Worm (Caenorhabditis elegans) whole organism, midembryonic: Measurements from ENCODE around the gene ddr-2.

Experiments
- flt-1 ChIP-seq: fragments of 200-800 bp; sonication (Bioruptor generic); IDR thresholded peaks from 2 replicates; pipeline ENCODE4 v1.3.6; 2022; ENCODE audit warnings: missing genetic modification characterization, missing compliant biosample characterization
- klf-2 ChIP-seq: fragments of 200-800 bp; sonication (Bioruptor generic); conservative IDR thresholded peaks from 2 replicates; pipeline ENCODE4 v1.3.6; 2022; ENCODE audit warnings: missing genetic modification reagents, missing genetic modification characterization, missing compliant biosample characterization
- med-1 ChIP-seq: sonication (generic microtip); optimal IDR thresholded peaks from 2 replicates; lab custom pipeline; 2017; ENCODE audit warnings: missing genetic modification characterization, mild to moderate bottlenecking, missing compliant biosample characterization, antibody characterized with exemption, missing genetic modification reagents; ENCODE audit not compliant: insufficient read depth
- ref-1 ChIP-seq: fragments of 200-800 bp; sonication (Bioruptor generic); conservative IDR thresholded peaks from 2 replicates; pipeline ENCODE4 v1.3.6; 2022; ENCODE audit warnings: missing genetic modification reagents, missing genetic modification characterization, missing compliant biosample characterization
- tab-1 ChIP-seq: fragments of 200-800 bp; sonication (Bioruptor generic); IDR thresholded peaks from 2 replicates; pipeline ENCODE4 v1.3.6; 2022; ENCODE audit warnings: missing genetic modification characterization, missing compliant biosample characterization
- ztf-23 ChIP-seq: fragments of 200-800 bp; sonication (Bioruptor generic); IDR thresholded peaks from 2 replicates; pipeline ENCODE4 v1.3.6; 2022; ENCODE audit warnings: missing genetic modification reagents, missing genetic modification characterization, missing compliant biosample characterization
- ztf-29 ChIP-seq: fragments of 200-800 bp; sonication (Bioruptor generic); IDR thresholded peaks from 2 replicates; pipeline ENCODE4 v1.3.6; 2022; ENCODE audit warnings: missing genetic modification reagents, missing genetic modification characterization, missing compliant biosample characterization

ce11 chrX:3350306-3350705, 35.2 kb downstream of the ddr-2 start, which contains the start of gene nspg-4:
- TF ChIP-seq med-1 (GFP tag; lab: Kevin White, UChicago) (no peak), ztf-29 (GFP tag; lab: Robert Waterston, UW) (no peak), flt-1 (GFP tag; lab: Robert Waterston, UW) (no peak), klf-2 (no peak), ref-1 (no peak), tab-1 (GFP tag; lab: Robert Waterston, UW) (no peak), ztf-23 (no peak)
